Worm (Caenorhabditis elegans): ENCODE measurements around the gene T04B8.5.

The T04B8.5 gene

ce11 chrII:624443-624842, at the start of gene T04B8.5:
TSS of gene T04B8.5 (minus strand) at chrII:624543.
- no peak for TF ChIP-seq ceh-31 (tag; optimal IDR thresholded peaks at IDR 0.05)
- no peak for TF ChIP-seq eyg-1 (tag; optimal IDR thresholded peaks at IDR 0.05)
- no peak for TF ChIP-seq hlh-30 (tag; optimal IDR thresholded peaks at IDR 0.05; ENCODE audit: insufficient read depth)
- TF ChIP-seq tbx-2 (tag; optimal IDR thresholded peaks at IDR 0.05), result no peak
- TF ChIP-seq mec-3 (tag; optimal IDR thresholded peaks at IDR 0.05; ENCODE audit: borderline replicate concordance), result no peak
- no peak for TF ChIP-seq pag-3 (tag; optimal IDR thresholded peaks at IDR 0.05; ENCODE audit: borderline replicate concordance)
- no peak for TF ChIP-seq pha-2 (tag; optimal IDR thresholded peaks at IDR 0.05)
- no peak for TF ChIP-seq ttx-3 (tag; optimal IDR thresholded peaks at IDR 0.05)
- TF ChIP-seq ceh-2 (tag; optimal IDR thresholded peaks at IDR 0.05), result no peak
- TF ChIP-seq zip-5 (tag; optimal IDR thresholded peaks at IDR 0.05), result no peak
- TF ChIP-seq ets-4 (tag; optimal IDR thresholded peaks at IDR 0.05), result no peak
- TF ChIP-seq hlh-6 (tag; optimal IDR thresholded peaks at IDR 0.05), result no peak
- TF ChIP-seq C08G9.2 (tag; optimal IDR thresholded peaks at IDR 0.05), result no peak
- TF ChIP-seq pax-1 (tag; optimal IDR thresholded peaks at IDR 0.05), result no peak
- no peak for TF ChIP-seq fkh-6 (tag; optimal IDR thresholded peaks at IDR 0.05)
- no peak for TF ChIP-seq lin-11 (tag; optimal IDR thresholded peaks at IDR 0.05)

- TF ChIP-seq unc-42 (tag; optimal IDR thresholded peaks at IDR 0.05), result no peak
- no peak for TF ChIP-seq T23F11.4 (GFP tag; optimal IDR thresholded peaks at IDR 0.05)
- no peak for TF ChIP-seq tbx-2 (tag; optimal IDR thresholded peaks at IDR 0.05)
- no peak for TF ChIP-seq pha-2 (tag; optimal IDR thresholded peaks at IDR 0.05)
- TF ChIP-seq Y22D7AL.16 (tag; optimal IDR thresholded peaks at IDR 0.05), result no peak
- TF ChIP-seq pros-1 (tag; optimal IDR thresholded peaks at IDR 0.05), result no peak
- no peak for TF ChIP-seq ceh-24 (tag; optimal IDR thresholded peaks at IDR 0.05)
- no peak for TF ChIP-seq pha-4 (tag; optimal IDR thresholded peaks at IDR 0.05)
- TF ChIP-seq eyg-1 (tag; optimal IDR thresholded peaks at IDR 0.05), result no peak
- TF ChIP-seq ref-2 (tag; optimal IDR thresholded peaks at IDR 0.05), result no peak
- TF ChIP-seq ceh-6 (GFP tag; optimal IDR thresholded peaks at IDR 0.05), result no peak
- TF ChIP-seq mec-3 (tag; optimal IDR thresholded peaks at IDR 0.05; ENCODE audit: borderline replicate concordance), result no peak
- no peak for TF ChIP-seq C08G9.2 (tag; optimal IDR thresholded peaks at IDR 0.05)
- TF ChIP-seq unc-55 (GFP tag; optimal IDR thresholded peaks at IDR 0.05), result no peak
- no peak for TF ChIP-seq K02D7.2 (tag; optimal IDR thresholded peaks at IDR 0.05)
- TF ChIP-seq ets-4 (tag; optimal IDR thresholded peaks at IDR 0.05), result no peak
These were observed 49.8 kb upstream of the T04B8.5 start, which contains the start of gene Y39F10C.3 for ce11 chrII:674116-674515. TSS of gene Y39F10C.3 (plus strand) at chrII:674416.

- TF ChIP-seq ceh-14 (tag; optimal IDR thresholded peaks at IDR 0.05), result no peak
These were observed 46.7 kb upstream of the T04B8.5 start, which contains the start of gene sri-46 for ce11 chrII:671025-671424. TSS of gene sri-46 (minus strand) at chrII:671125.

DNA sequence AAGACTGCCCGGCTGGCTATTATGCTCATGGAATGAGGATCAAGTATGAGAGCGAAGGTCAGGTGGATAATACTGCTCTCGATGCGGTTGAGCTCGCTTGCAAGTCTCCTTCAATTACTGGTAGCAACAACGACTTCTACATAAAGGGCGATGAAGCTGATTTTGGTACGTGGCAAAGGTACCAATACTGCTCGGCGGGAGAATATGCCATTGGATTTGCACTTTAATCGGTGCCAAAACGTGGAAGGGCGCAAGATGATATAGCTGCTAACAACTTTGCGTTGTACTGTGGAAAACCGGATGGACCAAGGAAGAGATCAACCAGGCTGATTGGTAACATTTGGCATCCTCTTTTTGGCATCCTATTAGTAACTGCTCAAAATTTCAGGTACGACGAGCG, 43.5 kb upstream of the T04B8.5 start:
- TF ChIP-seq dve-1 (tag; optimal IDR thresholded peaks at IDR 0.05), result no peak
- TF ChIP-seq K02D7.2 (tag; optimal IDR thresholded peaks at IDR 0.05), result no peak
- no peak for TF ChIP-seq mec-3 (tag; optimal IDR thresholded peaks at IDR 0.05; ENCODE audit: borderline replicate concordance)
- TF ChIP-seq elt-2 (tag; optimal IDR thresholded peaks at IDR 0.05), result no peak

- TF ChIP-seq ceh-45 (GFP tag; IDR thresholded peaks at IDR 0.05) (no peak), gmeb-2 (tag; optimal IDR thresholded peaks at IDR 0.05) (no peak), ceh-19 (GFP tag; optimal IDR thresholded peaks at IDR 0.05) (no peak), ceh-14 (tag; optimal IDR thresholded peaks at IDR 0.05) (no peak), ceh-31 (tag; optimal IDR thresholded peaks at IDR 0.05) (no peak), hlh-30 (tag; optimal IDR thresholded peaks at IDR 0.05; ENCODE audit: insufficient read depth) (no peak), ceh-2 (tag; optimal IDR thresholded peaks at IDR 0.05) (no peak), F13H6.1 (tag; optimal IDR thresholded peaks at IDR 0.05) (no peak), sox-2 (GFP tag; IDR thresholded peaks at IDR 0.05) (no peak), fax-1 (tag; optimal IDR thresholded peaks at IDR 0.05) (no peak)
These were observed 37.4 kb upstream of the T04B8.5 start, which contains the start of gene sri-45 for ce11 chrII:661696-662095. TSS of gene sri-45 (minus strand) at chrII:661796.
